Worm (Caenorhabditis elegans) whole organism, L1 larva: Measurements from ENCODE around the gene F53F8.3.

ENCODE experiments used
- C04F5.9 ChIP-seq: sonication (generic microtip); optimal IDR thresholded peaks from 2 replicates; lab custom pipeline; 2016; ENCODE audit warnings: missing genetic modification characterization, missing compliant biosample characterization
- C16A3.4 ChIP-seq: fragments of 150-350 bp; optimal IDR thresholded peaks from 2 replicates; lab custom pipeline; 2014; ENCODE audit warnings: missing biosample characterization, missing genetic modification characterization
- Y116A8C.19 ChIP-seq: sonication (generic microtip); optimal IDR thresholded peaks from 2 replicates; lab custom pipeline; 2016; ENCODE audit warnings: missing compliant biosample characterization, missing genetic modification characterization, borderline replicate concordance
- aha-1 ChIP-seq: fragments of 150-350 bp; optimal IDR thresholded peaks from 2 replicates; lab custom pipeline; 2014; ENCODE audit warnings: missing biosample characterization, missing genetic modification characterization
- aly-2 ChIP-seq: fragments of 150-350 bp; optimal IDR thresholded peaks from 2 replicates; lab custom pipeline; 2014; ENCODE audit warnings: missing biosample characterization, missing genetic modification characterization
- ama-1 ChIP-seq: fragments of 150-350 bp; optimal IDR thresholded peaks from 2 replicates; lab custom pipeline; 2014
- ceh-63 ChIP-seq: fragments of 200-800 bp; sonication (Bioruptor generic); optimal IDR thresholded peaks from 2 replicates; lab custom pipeline; 2018; ENCODE audit warnings: mild to moderate bottlenecking, missing genetic modification characterization, missing compliant biosample characterization
- ceh-8 ChIP-seq: fragments of 200-800 bp; sonication (Bioruptor generic); optimal IDR thresholded peaks from 2 replicates; lab custom pipeline; 2018; ENCODE audit warnings: mild to moderate bottlenecking, missing genetic modification characterization, moderate library complexity, missing compliant biosample characterization
- ceh-82 ChIP-seq, 3 experiments: fragments of 150-350 bp in 1 of 3; sonication (generic microtip) in 2 of 3; optimal IDR thresholded peaks; 2 replicates each; lab custom pipeline; 2014 to 2017; ENCODE audit warnings: missing biosample characterization in 3 of 3, missing genetic modification characterization in 3 of 3
- ceh-88 ChIP-seq: fragments of 200-800 bp; sonication (Bioruptor generic); IDR thresholded peaks from 2 replicates; pipeline ENCODE4 v1.3.6; 2022; ENCODE audit warnings: missing genetic modification characterization, missing compliant biosample characterization
- ceh-90 ChIP-seq: sonication (generic microtip); optimal IDR thresholded peaks from 2 replicates; lab custom pipeline; 2016; ENCODE audit warnings: missing genetic modification characterization, missing compliant biosample characterization
- ces-1 ChIP-seq: fragments of 150-350 bp; optimal IDR thresholded peaks from 2 replicates; lab custom pipeline; 2014; ENCODE audit warnings: missing biosample characterization, missing genetic modification reagents, missing genetic modification characterization
- dpl-1 ChIP-seq, 3 experiments: fragments of 150-350 bp in 2 of 3; sonication (generic microtip) in 1 of 3; optimal IDR thresholded peaks; 2 replicates each; lab custom pipeline; 2014 to 2017; ENCODE audit warnings: missing biosample characterization in 3 of 3, missing genetic modification characterization in 3 of 3, missing genetic modification reagents in 3 of 3
- dsc-1 ChIP-seq: sonication (generic microtip); optimal IDR thresholded peaks from 2 replicates; lab custom pipeline; 2016; ENCODE audit warnings: mild to moderate bottlenecking, missing genetic modification characterization, missing compliant biosample characterization
- efl-3 ChIP-seq: fragments of 200-800 bp; sonication (Bioruptor generic); optimal IDR thresholded peaks from 2 replicates; lab custom pipeline; 2018; ENCODE audit warnings: mild to moderate bottlenecking, missing genetic modification characterization, missing compliant biosample characterization
- elt-3 ChIP-seq, 6 experiments: fragments of 150-350 bp in 1 of 6; sonication (generic microtip); optimal IDR thresholded peaks; 2 replicates each; lab custom pipeline; 2017 to 2018; ENCODE audit warnings: missing biosample characterization in 6 of 6, missing genetic modification characterization in 6 of 6, inconsistent platforms in 1 of 6
- ets-5 ChIP-seq: fragments of 200-800 bp; sonication (Bioruptor generic); IDR thresholded peaks from 2 replicates; pipeline ENCODE4 v1.3.6; 2022; ENCODE audit warnings: missing genetic modification characterization, missing compliant biosample characterization
- fkh-4 ChIP-seq: sonication (generic microtip); optimal IDR thresholded peaks from 2 replicates; lab custom pipeline; 2016; ENCODE audit warnings: missing compliant biosample characterization, missing genetic modification characterization, borderline replicate concordance
- fkh-8 ChIP-seq: sonication (generic microtip); optimal IDR thresholded peaks from 2 replicates; lab custom pipeline; 2016; ENCODE audit warnings: mild to moderate bottlenecking, missing genetic modification characterization, missing compliant biosample characterization
- fos-1 ChIP-seq: fragments of 150-350 bp; optimal IDR thresholded peaks from 2 replicates; lab custom pipeline; 2014; ENCODE audit warnings: missing biosample characterization, missing genetic modification characterization
- grh-1 ChIP-seq: fragments of 200-800 bp; sonication (Bioruptor generic); IDR thresholded peaks from 2 replicates; pipeline ENCODE4 v1.3.6; 2022; ENCODE audit warnings: missing genetic modification reagents, missing genetic modification characterization, missing compliant biosample characterization
- hlh-17 ChIP-seq: fragments of 200-800 bp; sonication (Bioruptor generic); optimal IDR thresholded peaks from 2 replicates; lab custom pipeline; 2018; ENCODE audit warnings: missing genetic modification characterization, mild to moderate bottlenecking, missing compliant biosample characterization, moderate library complexity, borderline replicate concordance
- hlh-4 ChIP-seq: sonication (generic microtip); optimal IDR thresholded peaks from 2 replicates; lab custom pipeline; 2016; ENCODE audit warnings: mild to moderate bottlenecking, missing genetic modification characterization, missing compliant biosample characterization
- hpl-2 ChIP-seq: fragments of 150-350 bp; optimal IDR thresholded peaks from 2 replicates; lab custom pipeline; 2014; ENCODE audit warnings: missing biosample characterization, missing genetic modification reagents, missing genetic modification characterization
- irx-1 ChIP-seq: sonication (generic microtip); optimal IDR thresholded peaks from 2 replicates; lab custom pipeline; 2016; ENCODE audit warnings: missing genetic modification characterization, missing compliant biosample characterization
- jun-1 ChIP-seq: fragments of 150-350 bp; optimal IDR thresholded peaks from 2 replicates; lab custom pipeline; 2014; ENCODE audit warnings: missing biosample characterization, missing genetic modification reagents, missing genetic modification characterization
- lin-13 ChIP-seq: fragments of 150-350 bp; optimal IDR thresholded peaks from 2 replicates; lab custom pipeline; 2014; ENCODE audit warnings: missing biosample characterization, missing genetic modification reagents, missing genetic modification characterization
- lin-15B ChIP-seq: fragments of 150-350 bp; sonication (generic microtip); optimal IDR thresholded peaks from 3 replicates; lab custom pipeline; 2014; ENCODE audit warnings: missing biosample characterization, missing genetic modification characterization
- lin-39 ChIP-seq: fragments of 150-350 bp; optimal IDR thresholded peaks from 2 replicates; lab custom pipeline; 2014; ENCODE audit warnings: missing biosample characterization, missing genetic modification reagents, missing genetic modification characterization
- lir-3 ChIP-seq: sonication (generic microtip); optimal IDR thresholded peaks from 2 replicates; lab custom pipeline; 2016; ENCODE audit warnings: mild to moderate bottlenecking, missing genetic modification characterization, moderate library complexity, missing compliant biosample characterization; ENCODE audit not compliant: poor library complexity
- mef-2 ChIP-seq: fragments of 150-350 bp; optimal IDR thresholded peaks from 2 replicates; lab custom pipeline; 2014; ENCODE audit warnings: missing biosample characterization, missing genetic modification characterization
- mep-1 ChIP-seq: fragments of 150-350 bp; optimal IDR thresholded peaks from 2 replicates; lab custom pipeline; 2014; ENCODE audit warnings: missing biosample characterization, missing genetic modification characterization
- nhr-11 ChIP-seq: fragments of 150-350 bp; optimal IDR thresholded peaks from 2 replicates; lab custom pipeline; 2014; ENCODE audit warnings: missing biosample characterization, missing genetic modification characterization
- nhr-20 ChIP-seq: sonication (generic microtip); optimal IDR thresholded peaks from 2 replicates; lab custom pipeline; 2016; ENCODE audit warnings: mild to moderate bottlenecking, missing genetic modification characterization, missing compliant biosample characterization
- nhr-237 ChIP-seq: fragments of 150-350 bp; optimal IDR thresholded peaks from 2 replicates; lab custom pipeline; 2014; ENCODE audit warnings: missing biosample characterization, missing genetic modification characterization
- nhr-28 ChIP-seq: fragments of 150-350 bp; optimal IDR thresholded peaks from 2 replicates; lab custom pipeline; 2014; ENCODE audit warnings: missing biosample characterization, missing genetic modification characterization
- nhr-47 ChIP-seq: sonication (generic microtip); optimal IDR thresholded peaks from 2 replicates; lab custom pipeline; 2016; ENCODE audit warnings: mild to moderate bottlenecking, missing genetic modification characterization, moderate library complexity, missing compliant biosample characterization
- nhr-71 ChIP-seq: sonication (generic microtip); optimal IDR thresholded peaks from 2 replicates; lab custom pipeline; 2016; ENCODE audit warnings: mild to moderate bottlenecking, missing genetic modification characterization, moderate library complexity, missing compliant biosample characterization
- nhr-84 ChIP-seq: sonication (generic microtip); optimal IDR thresholded peaks from 2 replicates; lab custom pipeline; 2017; ENCODE audit warnings: missing biosample characterization, missing genetic modification characterization
- pag-3 ChIP-seq: sonication (generic microtip); optimal IDR thresholded peaks from 2 replicates; lab custom pipeline; 2017; ENCODE audit warnings: missing genetic modification characterization, mild to moderate bottlenecking, missing compliant biosample characterization, antibody characterized with exemption, borderline replicate concordance; ENCODE audit not compliant: insufficient read depth
- pqm-1 ChIP-seq: sonication (generic microtip); optimal IDR thresholded peaks from 3 replicates; lab custom pipeline; 2017; ENCODE audit warnings: missing biosample characterization, missing genetic modification characterization
- rnt-1 ChIP-seq: sonication (generic microtip); optimal IDR thresholded peaks from 2 replicates; lab custom pipeline; 2016; ENCODE audit warnings: mild to moderate bottlenecking, missing genetic modification characterization, moderate library complexity, missing compliant biosample characterization
- skn-1 ChIP-seq: fragments of 150-350 bp; optimal IDR thresholded peaks from 2 replicates; lab custom pipeline; 2014; ENCODE audit warnings: missing biosample characterization, missing genetic modification characterization
- snu-23 ChIP-seq: sonication (generic microtip); optimal IDR thresholded peaks from 2 replicates; lab custom pipeline; 2016; ENCODE audit warnings: missing genetic modification characterization, missing compliant biosample characterization
- sptf-1 ChIP-seq: fragments of 150-350 bp; optimal IDR thresholded peaks from 2 replicates; lab custom pipeline; 2014; ENCODE audit warnings: missing biosample characterization, missing genetic modification characterization
- sup-37 ChIP-seq: fragments of 200-800 bp; sonication (Bioruptor generic); optimal IDR thresholded peaks from 2 replicates; lab custom pipeline; 2018; ENCODE audit warnings: mild to moderate bottlenecking, missing genetic modification characterization, missing compliant biosample characterization
- swsn-7 ChIP-seq: sonication (generic microtip); optimal IDR thresholded peaks from 2 replicates; lab custom pipeline; 2016; ENCODE audit warnings: missing genetic modification characterization, missing compliant biosample characterization
- unc-130 ChIP-seq: fragments of 150-350 bp; optimal IDR thresholded peaks from 2 replicates; lab custom pipeline; 2017; ENCODE audit warnings: missing biosample characterization, missing genetic modification characterization, inconsistent platforms
- unc-30 ChIP-seq: sonication (generic microtip); optimal IDR thresholded peaks from 2 replicates; lab custom pipeline; 2017; ENCODE audit warnings: missing biosample characterization, missing genetic modification characterization
- unc-62 ChIP-seq: fragments of 150-350 bp; optimal IDR thresholded peaks from 2 replicates; lab custom pipeline; 2014; ENCODE audit warnings: missing biosample characterization, missing genetic modification reagents, missing genetic modification characterization
- unc-86 ChIP-seq: sonication (generic microtip); optimal IDR thresholded peaks from 2 replicates; lab custom pipeline; 2016; ENCODE audit warnings: missing genetic modification characterization, missing compliant biosample characterization
- zag-1 ChIP-seq: fragments of 150-350 bp; optimal IDR thresholded peaks from 2 replicates; lab custom pipeline; 2014; ENCODE audit warnings: missing biosample characterization, missing genetic modification characterization
- ztf-11 ChIP-seq, 2 experiments: sonication (generic microtip); optimal IDR thresholded peaks; 2 replicates each; lab custom pipeline; 2016 to 2017; ENCODE audit warnings: missing genetic modification characterization in 2 of 2, missing biosample characterization in 1 of 2, missing compliant biosample characterization in 1 of 2

Gene F53F8.3

ce11 chrV:20728763-20729350 is 39.5 kb upstream of the F53F8.3 start, which contains the start of gene ipla-3 (continued):
- TF ChIP-seq ceh-8 (GFP tag; lab: Kevin White, UChicago) = no peak
- TF ChIP-seq nhr-11 = no peak
- no peak for TF ChIP-seq C16A3.4 (tag; lab: Kevin White, UChicago)
- TF ChIP-seq nhr-20 = peak; percentile 50
- TF ChIP-seq dpl-1 (GFP tag; optimal IDR thresholded peaks at IDR 0.05; lab: Kevin White, UChicago) = peak in 2 of 3 experiments; percentile 21 to 36
- no peak for TF ChIP-seq irx-1 (tag; lab: Kevin White, UChicago)
- TF ChIP-seq ceh-88 (GFP tag; lab: Robert Waterston, UW) = no peak
- TF ChIP-seq Y116A8C.19 (tag; lab: Kevin White, UChicago) = no peak
- no peak for TF ChIP-seq elt-3 (tag; optimal IDR thresholded peaks at IDR 0.05; lab: Kevin White, UChicago)
- no peak for TF ChIP-seq pqm-1 (tag; lab: Kevin White, UChicago)
- TF ChIP-seq fkh-4 (tag; lab: Kevin White, UChicago) = no peak
- TF ChIP-seq lin-15B (tag; lab: Kevin White, UChicago) = no peak
- TF ChIP-seq sup-37 (GFP tag; lab: Kevin White, UChicago) = no peak
- no peak for TF ChIP-seq unc-86 (tag; lab: Kevin White, UChicago)
- TF ChIP-seq hpl-2 (GFP tag; lab: Kevin White, UChicago) = no peak
- no peak for TF ChIP-seq ceh-63
- no peak for TF ChIP-seq aha-1 (tag; lab: Kevin White, UChicago)
- no peak for TF ChIP-seq ceh-90 (tag; lab: Kevin White, UChicago)
- TF ChIP-seq unc-62 (GFP tag; lab: Kevin White, UChicago) = no peak
- TF ChIP-seq ets-5 (GFP tag; lab: Robert Waterston, UW) = no peak
- TF ChIP-seq ces-1 = no peak
- no peak for TF ChIP-seq unc-30 (tag; lab: Kevin White, UChicago)
- no peak for TF ChIP-seq hlh-17 (GFP tag; lab: Kevin White, UChicago)
- no peak for TF ChIP-seq nhr-28 (tag; lab: Kevin White, UChicago)
- TF ChIP-seq ztf-11 (tag; optimal IDR thresholded peaks at IDR 0.05; lab: Kevin White, UChicago) = no peak
- no peak for TF ChIP-seq lin-13 (GFP tag; lab: Kevin White, UChicago)
- no peak for TF ChIP-seq lin-39
- peak; percentile 10 for TF ChIP-seq jun-1 (tag; lab: Kevin White, UChicago)
- TF ChIP-seq mep-1 (tag; lab: Kevin White, UChicago) = peak; percentile 56
- peak; percentile 42 for TF ChIP-seq swsn-7
- TF ChIP-seq fos-1 (tag; lab: Kevin White, UChicago) = no peak
- no peak for TF ChIP-seq efl-3 (GFP tag; lab: Kevin White, UChicago)
- TF ChIP-seq nhr-71 = peak; percentile 68
- no peak for TF ChIP-seq fkh-8
- TF ChIP-seq zag-1 (tag; lab: Kevin White, UChicago) = no peak
- peak; percentile 36 for TF ChIP-seq skn-1 (tag; lab: Kevin White, UChicago)
- no peak for TF ChIP-seq mef-2 (tag; lab: Kevin White, UChicago)
- TF ChIP-seq ceh-82 (tag; optimal IDR thresholded peaks at IDR 0.05; lab: Kevin White, UChicago) = peak in 2 of 3 experiments; percentile 21 to 53
- TF ChIP-seq lir-3 (tag; lab: Kevin White, UChicago) = no peak
- peak; percentile 52 for TF ChIP-seq snu-23
- TF ChIP-seq nhr-237 (tag; lab: Kevin White, UChicago) = no peak
- no peak for TF ChIP-seq aly-2 (tag; lab: Kevin White, UChicago)
- no peak for TF ChIP-seq C04F5.9
- no peak for TF ChIP-seq nhr-84
- no peak for TF ChIP-seq ama-1 (lab: Kevin White, UChicago)
- TF ChIP-seq unc-130 (tag; lab: Kevin White, UChicago) = no peak
- no peak for TF ChIP-seq hlh-4 (tag; lab: Kevin White, UChicago)
- TF ChIP-seq nhr-47 (tag; lab: Kevin White, UChicago) = no peak
- no peak for TF ChIP-seq grh-1 (GFP tag; lab: Robert Waterston, UW)
- TF ChIP-seq dsc-1 (tag; lab: Kevin White, UChicago) = no peak
- no peak for TF ChIP-seq sptf-1 (tag; lab: Kevin White, UChicago)
- TF ChIP-seq rnt-1 = no peak
- no peak for TF ChIP-seq pag-3 (tag; lab: Kevin White, UChicago)
